Worm (Caenorhabditis elegans): ENCODE results near the gene F53H2.3.
A peak's percentile ranks its signal among the peaks of the same experiment; 100 is the strongest.

Gene F53H2.3

ce11 chrV:20431390-20431789 lies 19.8 kb upstream of the F53H2.3 start:
- TF ChIP-seq tbx-11 (GFP tag; IDR thresholded peaks at IDR 0.05): 0 out of 2 replicates have a peak, but pooled peaks have one; percentile 28

DNA sequence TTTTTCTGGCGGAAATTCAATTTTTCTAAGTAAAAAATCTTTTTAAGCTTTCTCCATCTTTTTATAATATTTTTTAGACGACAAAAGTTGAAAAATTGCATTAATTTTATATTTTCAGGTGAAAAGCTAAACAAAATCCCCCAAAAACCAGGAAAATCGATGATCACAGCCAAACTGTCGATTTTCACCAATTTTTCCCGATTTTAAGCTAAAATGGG lies 13.5 kb upstream of the F53H2.3 start, which contains the start of the genes fce-2 and F48F5.8:
fce-2 (plus strand) TSS at position 119 of the 218 bp plus-strand sequence.
F48F5.8 (plus strand) TSS at position 160 of the 218 bp plus-strand sequence.
- TF ChIP-seq ama-1 (optimal IDR thresholded peaks at IDR 0.05): no peak
- TF ChIP-seq scrt-1 (GFP tag; IDR thresholded peaks at IDR 0.05): no peak
- TF ChIP-seq tbx-11 (GFP tag; IDR thresholded peaks at IDR 0.05): no peak
- TF ChIP-seq aly-1 (tag; optimal IDR thresholded peaks at IDR 0.05): no peak
- TF ChIP-seq hmg-4 (GFP tag; optimal IDR thresholded peaks at IDR 0.05): no peak

DNA sequence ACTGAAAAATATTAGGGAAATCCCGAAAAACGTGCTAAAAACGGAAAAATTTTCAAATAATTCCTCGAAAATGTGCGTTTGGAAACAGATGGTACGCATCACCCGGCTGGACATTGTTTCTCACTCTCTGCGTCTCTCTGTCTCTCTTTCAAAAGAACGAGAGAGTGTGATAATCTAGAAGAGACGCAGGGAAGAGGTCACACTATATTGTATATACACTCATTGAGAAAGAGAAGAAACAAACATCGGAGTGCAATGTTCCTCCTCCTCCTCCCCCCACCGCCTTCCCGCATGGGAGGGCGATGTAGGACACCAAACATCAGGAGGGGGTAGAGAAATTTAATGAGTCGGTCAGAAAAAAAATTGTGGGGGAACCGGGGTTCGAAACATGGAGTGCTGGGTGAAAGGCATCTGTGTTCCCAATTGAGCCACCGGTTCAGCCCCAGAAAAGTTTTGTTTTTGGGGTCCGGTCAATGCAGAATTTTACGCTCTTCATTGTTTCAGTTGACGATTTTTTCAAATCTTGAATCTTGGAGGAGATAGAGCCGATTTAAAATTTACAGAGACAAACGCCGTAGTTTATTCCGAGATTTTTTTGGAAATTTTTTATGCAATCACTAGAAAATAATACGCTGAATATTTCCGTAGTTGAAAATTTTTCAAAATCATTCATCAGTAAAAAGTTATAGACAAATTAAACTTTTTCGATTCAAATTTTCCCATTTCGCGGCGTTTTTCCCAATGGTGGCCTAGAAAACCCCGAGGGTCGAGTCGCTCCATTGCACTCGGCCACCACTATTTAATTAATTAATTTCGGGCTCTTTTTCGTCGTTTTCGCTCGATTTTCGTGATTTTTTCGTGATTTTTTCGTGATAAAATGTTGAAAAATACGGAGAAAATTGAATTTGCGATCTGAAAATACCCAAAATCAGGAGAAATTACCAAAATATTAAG lies 12.9 kb upstream of the F53H2.3 start:
- TF ChIP-seq hnd-1 (tag; optimal IDR thresholded peaks at IDR 0.05) (no peak), aly-1 (tag; optimal IDR thresholded peaks at IDR 0.05) (peak; percentile 1), ets-7 (tag; optimal IDR thresholded peaks at IDR 0.05) (no peak), tra-4 (tag; optimal IDR thresholded peaks at IDR 0.05) (no peak), sea-1 (GFP tag; conservative IDR thresholded peaks at IDR 0.05) (0 out of 2 replicates have a peak, but pooled peaks have one; percentile 60), hmg-4 (GFP tag; optimal IDR thresholded peaks at IDR 0.05) (peak; percentile 71), ceh-36 (tag; optimal IDR thresholded peaks at IDR 0.05) (no peak), ama-1 (optimal IDR thresholded peaks at IDR 0.05) (no peak), pes-1 (GFP tag; IDR thresholded peaks at IDR 0.05) (no peak), tbx-11 (GFP tag; IDR thresholded peaks at IDR 0.05) (no peak), B0310.2 (tag; optimal IDR thresholded peaks at IDR 0.05) (peak; percentile 85), F13C5.2 (tag; optimal IDR thresholded peaks at IDR 0.05) (peak; percentile 69), scrt-1 (GFP tag; IDR thresholded peaks at IDR 0.05) (0 out of 2 replicates have a peak, but pooled peaks have one; percentile 22), flt-1 (GFP tag; IDR thresholded peaks at IDR 0.05) (peak; percentile 55), tbx-37 (GFP tag; conservative IDR thresholded peaks at IDR 0.05) (peak; percentile 64), ceh-13 (GFP tag; optimal IDR thresholded peaks at IDR 0.05) (no peak), hmbx-1 (tag; optimal IDR thresholded peaks at IDR 0.05) (no peak)

- TF ChIP-seq ceh-36 (tag; optimal IDR thresholded peaks at IDR 0.05) (no peak), tbx-11 (GFP tag; IDR thresholded peaks at IDR 0.05) (no peak), hmbx-1 (tag; optimal IDR thresholded peaks at IDR 0.05) (no peak), flt-1 (GFP tag; IDR thresholded peaks at IDR 0.05) (no peak), aly-1 (tag; optimal IDR thresholded peaks at IDR 0.05) (no peak), F13C5.2 (tag; optimal IDR thresholded peaks at IDR 0.05) (no peak), ceh-13 (GFP tag; optimal IDR thresholded peaks at IDR 0.05) (no peak), hmg-4 (GFP tag; optimal IDR thresholded peaks at IDR 0.05) (no peak), tra-4 (tag; optimal IDR thresholded peaks at IDR 0.05) (no peak), B0310.2 (tag; optimal IDR thresholded peaks at IDR 0.05) (no peak), ama-1 (optimal IDR thresholded peaks at IDR 0.05) (no peak), ets-7 (tag; optimal IDR thresholded peaks at IDR 0.05) (no peak), sea-1 (GFP tag; conservative IDR thresholded peaks at IDR 0.05) (no peak), pes-1 (GFP tag; IDR thresholded peaks at IDR 0.05) (no peak), tbx-37 (GFP tag; conservative IDR thresholded peaks at IDR 0.05) (no peak), hnd-1 (tag; optimal IDR thresholded peaks at IDR 0.05) (no peak)
Measured at ce11 chrV:20423428-20423827, 11.9 kb upstream of the F53H2.3 start.

DNA sequence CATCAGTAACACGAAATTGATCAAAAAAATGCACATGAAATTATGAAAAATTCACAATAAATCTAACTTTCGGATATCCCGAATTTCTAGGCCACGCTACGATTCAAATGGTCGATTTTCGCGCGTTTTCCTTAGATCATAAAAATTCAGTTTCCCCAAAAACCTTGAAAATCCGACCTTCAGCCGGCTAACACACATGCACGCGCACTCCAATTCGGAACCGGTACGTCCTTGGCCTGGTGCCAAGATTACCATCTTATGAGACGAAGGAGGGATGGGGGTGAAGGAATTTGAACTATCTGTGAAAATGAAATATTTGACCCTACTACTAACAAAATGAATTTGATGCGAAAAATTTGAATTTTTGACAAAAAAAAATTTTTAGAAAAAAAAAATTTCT lies 11.2 kb upstream of the F53H2.3 start:
- TF ChIP-seq tra-4 (tag; optimal IDR thresholded peaks at IDR 0.05) (no peak), ceh-36 (tag; optimal IDR thresholded peaks at IDR 0.05) (no peak), ceh-13 (GFP tag; optimal IDR thresholded peaks at IDR 0.05) (no peak), pes-1 (GFP tag; IDR thresholded peaks at IDR 0.05) (no peak), hmbx-1 (tag; optimal IDR thresholded peaks at IDR 0.05) (no peak), B0310.2 (tag; optimal IDR thresholded peaks at IDR 0.05) (no peak), scrt-1 (GFP tag; IDR thresholded peaks at IDR 0.05) (no peak), ets-7 (tag; optimal IDR thresholded peaks at IDR 0.05) (no peak), flt-1 (GFP tag; IDR thresholded peaks at IDR 0.05) (no peak), ama-1 (optimal IDR thresholded peaks at IDR 0.05) (no peak), hnd-1 (tag; optimal IDR thresholded peaks at IDR 0.05) (no peak), aly-1 (tag; optimal IDR thresholded peaks at IDR 0.05) (no peak), tbx-37 (GFP tag; conservative IDR thresholded peaks at IDR 0.05) (no peak), sea-1 (GFP tag; conservative IDR thresholded peaks at IDR 0.05) (no peak), hmg-4 (GFP tag; optimal IDR thresholded peaks at IDR 0.05) (no peak), F13C5.2 (tag; optimal IDR thresholded peaks at IDR 0.05) (no peak), tbx-11 (GFP tag; IDR thresholded peaks at IDR 0.05) (no peak)

- no peak for TF ChIP-seq tbx-37 (GFP tag; conservative IDR thresholded peaks at IDR 0.05)
- no peak for TF ChIP-seq ceh-36 (tag; optimal IDR thresholded peaks at IDR 0.05)
- no peak for TF ChIP-seq ets-7 (tag; optimal IDR thresholded peaks at IDR 0.05)
- TF ChIP-seq sea-1 (GFP tag; conservative IDR thresholded peaks at IDR 0.05): no peak
- no peak for TF ChIP-seq scrt-1 (GFP tag; IDR thresholded peaks at IDR 0.05)
- no peak for TF ChIP-seq hmg-4 (GFP tag; optimal IDR thresholded peaks at IDR 0.05)
- no peak for TF ChIP-seq tra-4 (tag; optimal IDR thresholded peaks at IDR 0.05)
- TF ChIP-seq aly-1 (tag; optimal IDR thresholded peaks at IDR 0.05): no peak
- no peak for TF ChIP-seq ceh-13 (GFP tag; optimal IDR thresholded peaks at IDR 0.05)
- TF ChIP-seq F13C5.2 (tag; optimal IDR thresholded peaks at IDR 0.05): no peak
- TF ChIP-seq hnd-1 (tag; optimal IDR thresholded peaks at IDR 0.05): no peak
- no peak for TF ChIP-seq B0310.2 (tag; optimal IDR thresholded peaks at IDR 0.05)
- no peak for TF ChIP-seq flt-1 (GFP tag; IDR thresholded peaks at IDR 0.05)
- no peak for TF ChIP-seq tbx-11 (GFP tag; IDR thresholded peaks at IDR 0.05)
- no peak for TF ChIP-seq ama-1 (optimal IDR thresholded peaks at IDR 0.05)
- no peak for TF ChIP-seq hmbx-1 (tag; optimal IDR thresholded peaks at IDR 0.05)
- TF ChIP-seq pes-1 (GFP tag; IDR thresholded peaks at IDR 0.05): no peak
Measured at ce11 chrV:20419643-20420042, 8.1 kb upstream of the F53H2.3 start.

DNA sequence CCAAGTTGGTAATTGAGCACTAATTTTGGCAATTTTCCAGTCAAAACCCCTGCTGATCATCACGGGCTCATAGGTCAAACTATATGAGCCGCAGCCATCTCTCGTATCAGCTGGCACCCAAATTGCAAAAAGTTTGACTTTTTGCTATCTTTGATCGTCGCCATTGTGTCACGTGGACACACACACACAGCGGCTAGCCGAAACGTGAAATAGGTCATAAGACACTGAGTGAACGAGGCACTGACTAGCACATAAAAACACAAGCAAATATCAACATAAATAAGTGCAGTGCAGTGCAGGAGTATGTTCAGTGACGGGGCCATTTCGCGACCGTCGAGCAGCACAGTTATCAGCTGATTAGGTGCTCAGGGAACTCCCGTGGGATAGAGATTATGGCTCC lies 7.2 kb upstream of the F53H2.3 start:
- TF ChIP-seq ets-7 (tag; optimal IDR thresholded peaks at IDR 0.05) (no peak), ceh-36 (tag; optimal IDR thresholded peaks at IDR 0.05) (no peak), tbx-11 (GFP tag; IDR thresholded peaks at IDR 0.05) (no peak), hmbx-1 (tag; optimal IDR thresholded peaks at IDR 0.05) (no peak), scrt-1 (GFP tag; IDR thresholded peaks at IDR 0.05) (no peak), tra-4 (tag; optimal IDR thresholded peaks at IDR 0.05) (no peak), flt-1 (GFP tag; IDR thresholded peaks at IDR 0.05) (no peak), hmg-4 (GFP tag; optimal IDR thresholded peaks at IDR 0.05) (no peak), sea-1 (GFP tag; conservative IDR thresholded peaks at IDR 0.05) (no peak), aly-1 (tag; optimal IDR thresholded peaks at IDR 0.05) (no peak), tbx-37 (GFP tag; conservative IDR thresholded peaks at IDR 0.05) (no peak)

Data from whole organism, early embryonic.